Fruit fly (Drosophila melanogaster) whole organism, embryonic: ENCODE results near the gene CG1635.
A peak's percentile ranks its signal among the peaks of the same experiment; 100 is the strongest.

ENCODE experiments used
- Ada2b ChIP-seq: fragments of 200-800 bp; sonication (Bioruptor generic); IDR thresholded peaks from 2 replicates; pipeline ENCODE4 v1.3.6; 2022; ENCODE audit warnings: missing biosample characterization, missing genetic modification characterization
- CG10979 ChIP-seq: fragments of 200-800 bp; sonication (Bioruptor generic); optimal IDR thresholded peaks from 2 replicates; lab custom pipeline; 2018; ENCODE audit warnings: missing biosample characterization, mild to moderate bottlenecking, missing genetic modification characterization, moderate library complexity
- CG11247 ChIP-seq: fragments of 200-800 bp; sonication (Bioruptor generic); IDR thresholded peaks from 2 replicates; pipeline ENCODE4 v1.3.6; 2022; ENCODE audit warnings: missing biosample characterization, missing genetic modification characterization
- CG11504 ChIP-seq: fragments of 200-800 bp; sonication (Bioruptor generic); optimal IDR thresholded peaks from 3 replicates; lab custom pipeline; 2019; ENCODE audit warnings: missing biosample characterization, mild to moderate bottlenecking, missing genetic modification characterization, moderate library complexity
- CG12155 ChIP-seq: fragments of 200-800 bp; sonication (Bioruptor generic); optimal IDR thresholded peaks from 3 replicates; lab custom pipeline; 2016; ENCODE audit warnings: missing biosample characterization, missing genetic modification characterization
- CG12236 ChIP-seq: fragments of 200-800 bp; sonication (Bioruptor generic); optimal IDR thresholded peaks from 2 replicates; lab custom pipeline; 2016; ENCODE audit warnings: missing biosample characterization, missing genetic modification characterization
- CG13123 ChIP-seq: fragments of 200-800 bp; sonication (Bioruptor generic); optimal IDR thresholded peaks from 2 replicates; lab custom pipeline; 2016; ENCODE audit warnings: missing biosample characterization, missing genetic modification characterization
- CG13424 ChIP-seq: fragments of 200-800 bp; sonication (Bioruptor generic); optimal IDR thresholded peaks from 2 replicates; lab custom pipeline; 2019; ENCODE audit warnings: missing biosample characterization, mild to moderate bottlenecking, missing genetic modification characterization, moderate library complexity
- CG14965 ChIP-seq: fragments of 200-800 bp; sonication (Bioruptor generic); optimal IDR thresholded peaks from 2 replicates; lab custom pipeline; 2016; ENCODE audit warnings: missing biosample characterization, missing genetic modification characterization, borderline replicate concordance
- CG1792 ChIP-seq: fragments of 200-800 bp; sonication (Bioruptor generic); optimal IDR thresholded peaks from 2 replicates; lab custom pipeline; 2016; ENCODE audit warnings: missing biosample characterization, missing genetic modification characterization
- CG18764 ChIP-seq: fragments of 200-800 bp; sonication (Bioruptor generic); optimal IDR thresholded peaks from 3 replicates; lab custom pipeline; 2016; ENCODE audit warnings: missing biosample characterization, missing genetic modification characterization
- CG34376 ChIP-seq: fragments of 200-800 bp; sonication (Bioruptor generic); optimal IDR thresholded peaks from 2 replicates; lab custom pipeline; 2018; ENCODE audit warnings: missing biosample characterization, mild to moderate bottlenecking, missing genetic modification characterization
- CG4328 ChIP-seq: fragments of 200-800 bp; sonication (Bioruptor generic); optimal IDR thresholded peaks from 3 replicates; lab custom pipeline; 2017; ENCODE audit warnings: missing biosample characterization, missing genetic modification reagents, missing genetic modification characterization
- CG6765 ChIP-seq: fragments of 200-800 bp; sonication (Bioruptor generic); optimal IDR thresholded peaks from 3 replicates; lab custom pipeline; 2017; ENCODE audit warnings: missing biosample characterization, mild to moderate bottlenecking, missing genetic modification characterization
- CG6854 ChIP-seq: fragments of 200-800 bp; sonication (Bioruptor generic); optimal IDR thresholded peaks from 3 replicates; lab custom pipeline; 2017; ENCODE audit warnings: missing biosample characterization, mild to moderate bottlenecking, missing genetic modification characterization
- CG7839 ChIP-seq: fragments of 200-800 bp; sonication (Bioruptor generic); optimal IDR thresholded peaks from 3 replicates; lab custom pipeline; 2018; ENCODE audit warnings: missing biosample characterization, mild to moderate bottlenecking, missing genetic modification characterization, moderate library complexity
- CG7963 ChIP-seq: fragments of 200-800 bp; sonication (Bioruptor generic); IDR thresholded peaks from 3 replicates; pipeline ENCODE4 v1.3.6; 2022; ENCODE audit warnings: missing biosample characterization, missing genetic modification characterization; ENCODE audit not compliant: partially characterized antibody
- CG9817 ChIP-seq: fragments of 200-800 bp; sonication (Bioruptor generic); optimal IDR thresholded peaks from 2 replicates; lab custom pipeline; 2018; ENCODE audit warnings: missing biosample characterization, mild to moderate bottlenecking, missing genetic modification characterization, moderate library complexity
- CoRest ChIP-seq: fragments of 200-800 bp; sonication (Bioruptor generic); optimal IDR thresholded peaks from 3 replicates; lab custom pipeline; 2018; ENCODE audit warnings: missing biosample characterization, mild to moderate bottlenecking, missing genetic modification characterization, moderate library complexity
- D ChIP-seq, 2 experiments: fragments of 200-800 bp in 1 of 2; fragments of >200 bp in 1 of 2; sonication (Bioruptor generic) in 1 of 2; optimal IDR thresholded peaks; 2 replicates in 1 of 2; 3 replicates in 1 of 2; lab custom pipeline; 2017; ENCODE audit warnings: mild to moderate bottlenecking in 1 of 2, missing biosample characterization in 1 of 2, missing genetic modification characterization in 1 of 2, missing genetic modification reagents in 1 of 2
- Dref ChIP-seq: fragments of 200-800 bp; sonication (Bioruptor generic); IDR thresholded peaks from 2 replicates; pipeline ENCODE4 v1.3.6; 2022; ENCODE audit warnings: missing biosample characterization, missing genetic modification characterization
- Six4 ChIP-seq: fragments of 200-800 bp; sonication (Bioruptor generic); optimal IDR thresholded peaks from 2 replicates; lab custom pipeline; 2016; ENCODE audit warnings: missing biosample characterization, missing genetic modification characterization
- Spps ChIP-seq: fragments of 200-800 bp; sonication (Bioruptor generic); optimal IDR thresholded peaks from 2 replicates; lab custom pipeline; 2018; ENCODE audit warnings: missing biosample characterization, mild to moderate bottlenecking, missing genetic modification characterization
- Trl ChIP-seq, 3 experiments: fragments of >200 bp in 2 of 3; fragments of 200-800 bp in 1 of 3; sonication (Bioruptor generic) in 1 of 3; optimal IDR thresholded peaks; 2 replicates in 1 of 3; 3 replicates in 2 of 3; lab custom pipeline; 2016 to 2017; ENCODE audit warnings: missing biosample characterization in 1 of 3, missing genetic modification characterization in 1 of 3
- ac ChIP-seq: fragments of 200-800 bp; sonication (Bioruptor generic); optimal IDR thresholded peaks from 3 replicates; lab custom pipeline; 2017; ENCODE audit warnings: missing biosample characterization, mild to moderate bottlenecking, missing genetic modification characterization
- amos ChIP-seq: fragments of 200-800 bp; sonication (Bioruptor generic); IDR thresholded peaks from 2 replicates; pipeline ENCODE4 v1.3.6; 2022; ENCODE audit warnings: missing biosample characterization, missing genetic modification characterization; ENCODE audit not compliant: partially characterized antibody
- ash1 ChIP-seq: fragments of 200-800 bp; sonication (Bioruptor generic); optimal IDR thresholded peaks from 2 replicates; lab custom pipeline; 2018; ENCODE audit warnings: missing biosample characterization, mild to moderate bottlenecking, missing genetic modification characterization
- br ChIP-seq: fragments of >200 bp; optimal IDR thresholded peaks from 2 replicates; lab custom pipeline; 2017
- crp ChIP-seq, 2 experiments: fragments of 200-800 bp; sonication (Bioruptor generic); optimal IDR thresholded peaks; 2 replicates in 1 of 2; 3 replicates in 1 of 2; lab custom pipeline; 2017; ENCODE audit warnings: missing biosample characterization in 2 of 2, missing genetic modification characterization in 2 of 2, mild to moderate bottlenecking in 1 of 2, moderate library complexity in 1 of 2
- eve ChIP-seq, 2 experiments: fragments of >200 bp; optimal IDR thresholded peaks; 2 replicates each; lab custom pipeline; 2017; ENCODE audit warnings: missing biosample characterization in 2 of 2, missing genetic modification characterization in 2 of 2
- eyg ChIP-seq: fragments of 200-800 bp; sonication (Bioruptor generic); optimal IDR thresholded peaks from 3 replicates; lab custom pipeline; 2016; ENCODE audit warnings: missing biosample characterization, missing genetic modification characterization
- fd96Cb ChIP-seq: fragments of 200-800 bp; sonication (Bioruptor generic); optimal IDR thresholded peaks from 2 replicates; lab custom pipeline; 2018; ENCODE audit warnings: missing biosample characterization, mild to moderate bottlenecking, missing genetic modification characterization, moderate library complexity
- fru ChIP-seq: fragments of >200 bp; optimal IDR thresholded peaks from 2 replicates; lab custom pipeline; 2017
- hth ChIP-seq: fragments of >200 bp; optimal IDR thresholded peaks from 2 replicates; lab custom pipeline; 2017; ENCODE audit warnings: inconsistent platforms
- inv ChIP-seq: fragments of 200-800 bp; sonication (Bioruptor generic); IDR thresholded peaks from 2 replicates; pipeline ENCODE4 v1.3.6; 2022; ENCODE audit warnings: missing biosample characterization, missing genetic modification characterization; ENCODE audit not compliant: partially characterized antibody
- kah ChIP-seq: fragments of 200-800 bp; sonication (Bioruptor generic); optimal IDR thresholded peaks from 2 replicates; lab custom pipeline; 2018; ENCODE audit warnings: missing biosample characterization, mild to moderate bottlenecking, missing genetic modification characterization
- ken ChIP-seq: fragments of 200-800 bp; sonication (Bioruptor generic); IDR thresholded peaks from 3 replicates; pipeline ENCODE4 v1.3.6; 2022; ENCODE audit warnings: missing biosample characterization, missing genetic modification characterization
- klu ChIP-seq: fragments of 200-800 bp; sonication (Bioruptor generic); IDR thresholded peaks from 2 replicates; pipeline ENCODE4 v1.3.6; 2022; ENCODE audit warnings: missing biosample characterization, missing genetic modification characterization
- mld ChIP-seq: fragments of 200-800 bp; sonication (Bioruptor generic); IDR thresholded peaks from 3 replicates; pipeline ENCODE4 v1.3.6; 2022; ENCODE audit warnings: missing biosample characterization, missing genetic modification characterization; ENCODE audit not compliant: partially characterized antibody
- onecut ChIP-seq: fragments of 200-800 bp; sonication (Bioruptor generic); IDR thresholded peaks from 2 replicates; pipeline ENCODE4 v1.3.6; 2022; ENCODE audit warnings: missing biosample characterization, missing genetic modification characterization
- p53 ChIP-seq: fragments of 200-800 bp; sonication (Bioruptor generic); optimal IDR thresholded peaks from 2 replicates; lab custom pipeline; 2016; ENCODE audit warnings: missing biosample characterization, missing genetic modification characterization
- peb ChIP-seq: fragments of 200-800 bp; sonication (Bioruptor generic); IDR thresholded peaks from 2 replicates; pipeline ENCODE4 v1.3.6; 2022; ENCODE audit warnings: missing biosample characterization, missing genetic modification characterization
- pfk ChIP-seq: fragments of 200-800 bp; sonication (Bioruptor generic); optimal IDR thresholded peaks from 2 replicates; lab custom pipeline; 2018; ENCODE audit warnings: missing biosample characterization, mild to moderate bottlenecking, missing genetic modification characterization, moderate library complexity
- pita ChIP-seq: fragments of 200-800 bp; sonication (Bioruptor generic); optimal IDR thresholded peaks from 2 replicates; lab custom pipeline; 2017; ENCODE audit warnings: missing biosample characterization, mild to moderate bottlenecking, missing genetic modification characterization
- so ChIP-seq: fragments of 200-800 bp; sonication (Bioruptor generic); IDR thresholded peaks from 3 replicates; pipeline ENCODE4 v1.3.6; 2022; ENCODE audit warnings: missing biosample characterization, missing genetic modification characterization
- trem ChIP-seq: fragments of 200-800 bp; optimal IDR thresholded peaks from 3 replicates; lab custom pipeline; 2019; ENCODE audit warnings: missing biosample characterization, mild to moderate bottlenecking, missing genetic modification characterization, moderate library complexity
- ttk ChIP-seq: fragments of 200-800 bp; sonication (Bioruptor generic); IDR thresholded peaks from 2 replicates; pipeline ENCODE4 v2.1.2; 2022; ENCODE audit warnings: missing biosample characterization, missing genetic modification characterization
- unpg ChIP-seq: fragments of 200-800 bp; sonication (Bioruptor generic); optimal IDR thresholded peaks from 3 replicates; lab custom pipeline; 2018; ENCODE audit warnings: missing biosample characterization, mild to moderate bottlenecking, missing genetic modification characterization, moderate library complexity
- wek ChIP-seq: fragments of 200-800 bp; sonication (Bioruptor generic); optimal IDR thresholded peaks from 3 replicates; lab custom pipeline; 2018; ENCODE audit warnings: missing biosample characterization, mild to moderate bottlenecking, missing genetic modification characterization, moderate library complexity

Gene CG1635

dm6 chr3R:31592256-31592879 is 3.9 kb downstream of the CG1635 start, which contains the start of gene CG1774 (continued):
- peak; percentile 52 for TF ChIP-seq p53
- no peak for TF ChIP-seq amos (GFP tag; lab: Robert Waterston, UW)
- TF ChIP-seq CG9817 (tag; lab: Kevin White, UChicago): peak; percentile 70
- TF ChIP-seq ken (GFP tag; lab: Robert Waterston, UW): 0 out of 3 replicates have a peak, but pooled peaks have one; percentile 36
- TF ChIP-seq CG34376 (GFP tag; lab: Kevin White, UChicago): peak; percentile 79
- peak; percentile 47; the same call in 1 of the 3 replicates for TF ChIP-seq so (GFP tag; lab: Robert Waterston, UW)
- no peak for TF ChIP-seq br
- peak; percentile 10 for TF ChIP-seq CG14965
- no peak for TF ChIP-seq D (optimal IDR thresholded peaks at IDR 0.05; lab: Kevin White, UChicago)
- TF ChIP-seq D (GFP tag; optimal IDR thresholded peaks at IDR 0.05; lab: Kevin White, UChicago): peak; percentile 4
- TF ChIP-seq fru (lab: Kevin White, UChicago): no peak
- peak in 1 of 2 experiments; percentile 13 for TF ChIP-seq Trl (optimal IDR thresholded peaks at IDR 0.05; lab: Kevin White, UChicago)
- TF ChIP-seq Trl (GFP tag; optimal IDR thresholded peaks at IDR 0.05; lab: Kevin White, UChicago): peak; percentile 78
- peak; percentile 85 for TF ChIP-seq CG7839 (tag; lab: Kevin White, UChicago)
- TF ChIP-seq onecut: 0 out of 2 replicates have a peak, but pooled peaks have one; percentile 22
- TF ChIP-seq inv (GFP tag; lab: Robert Waterston, UW): no peak
- peak; percentile 65 for TF ChIP-seq CG10979 (tag; lab: Kevin White, UChicago)
- no peak for TF ChIP-seq eve (GFP tag; optimal IDR thresholded peaks at IDR 0.05; lab: Kevin White, UChicago)
- peak; percentile 37 for TF ChIP-seq trem
- TF ChIP-seq CG13424 (tag; lab: Kevin White, UChicago): peak; percentile 72
- no peak for TF ChIP-seq CG4328 (GFP tag; lab: Kevin White, UChicago)
- no peak for TF ChIP-seq pfk (GFP tag; lab: Kevin White, UChicago)
- peak; percentile 77 for TF ChIP-seq Ada2b (GFP tag; lab: Robert Waterston, UW)
- peak; percentile 76 for TF ChIP-seq CG6765 (GFP tag; lab: Kevin White, UChicago)
- no peak for TF ChIP-seq peb
- peak; percentile 11 for TF ChIP-seq CG13123 (GFP tag; lab: Kevin White, UChicago)
- peak in 1 of 2 experiments; percentile 23 for TF ChIP-seq crp (GFP tag; optimal IDR thresholded peaks at IDR 0.05; lab: Kevin White, UChicago)
- no peak for TF ChIP-seq ash1 (GFP tag; lab: Kevin White, UChicago)
- TF ChIP-seq CG18764 (GFP tag; lab: Kevin White, UChicago): peak; percentile 48
- TF ChIP-seq kah (GFP tag; lab: Kevin White, UChicago): no peak
- peak; percentile 37 for TF ChIP-seq Six4 (GFP tag; lab: Kevin White, UChicago)
- TF ChIP-seq eyg: peak; percentile 55
- TF ChIP-seq CG11247 (GFP tag; lab: Robert Waterston, UW): peak; percentile 72
- TF ChIP-seq CG6854 (GFP tag; lab: Kevin White, UChicago): peak; percentile 73
- TF ChIP-seq ttk (GFP tag; lab: Robert Waterston, UW): peak; percentile 36; the same call in 1 of the 2 replicates
- no peak for TF ChIP-seq hth (lab: Kevin White, UChicago)
- TF ChIP-seq ac: no peak
- no peak for TF ChIP-seq Dref
- TF ChIP-seq CG12155: peak; percentile 83
- TF ChIP-seq CG12236 (GFP tag; lab: Kevin White, UChicago): peak; percentile 39
- TF ChIP-seq mld: no peak
- TF ChIP-seq CG7963: no peak
- TF ChIP-seq CG1792: peak; percentile 75
- TF ChIP-seq Spps (tag; lab: Kevin White, UChicago): peak; percentile 20
- peak; percentile 79 for TF ChIP-seq CoRest (tag; lab: Kevin White, UChicago)
- peak; percentile 81 for TF ChIP-seq CG11504 (tag; lab: Kevin White, UChicago)
- 0 out of 2 replicates have a peak, but pooled peaks have one; percentile 59 for TF ChIP-seq klu (GFP tag; lab: Robert Waterston, UW)
- TF ChIP-seq wek (GFP tag; lab: Kevin White, UChicago): peak; percentile 4
- peak; percentile 78 for TF ChIP-seq unpg (GFP tag; lab: Kevin White, UChicago)
- no peak for TF ChIP-seq pita (GFP tag; lab: Kevin White, UChicago)
- peak; percentile 56 for TF ChIP-seq fd96Cb
